Fruit fly (Drosophila melanogaster) whole organism, prepupa: ENCODE data around the gene CG6398.

ENCODE experiments used
- Blimp-1 ChIP-seq: fragments of 200-800 bp; sonication (Bioruptor generic); optimal IDR thresholded peaks from 3 replicates; lab custom pipeline; 2017; ENCODE audit warnings: missing biosample characterization, missing genetic modification characterization, mild to moderate bottlenecking, moderate library complexity, missing genetic modification reagents
- CG6808 ChIP-seq: fragments of 200-800 bp; sonication (Bioruptor generic); optimal IDR thresholded peaks from 3 replicates; lab custom pipeline; 2017; ENCODE audit warnings: missing biosample characterization, missing genetic modification characterization, mild to moderate bottlenecking, moderate library complexity, missing genetic modification reagents
- Hr4 ChIP-seq: fragments of 200-800 bp; sonication (Bioruptor generic); optimal IDR thresholded peaks from 3 replicates; lab custom pipeline; 2016; ENCODE audit warnings: missing biosample characterization, missing genetic modification characterization
- OdsH ChIP-seq: fragments of 200-800 bp; sonication (Bioruptor generic); optimal IDR thresholded peaks from 3 replicates; lab custom pipeline; 2016; ENCODE audit warnings: missing biosample characterization, missing genetic modification characterization
- achi ChIP-seq: fragments of 200-800 bp; sonication (Bioruptor generic); optimal IDR thresholded peaks from 3 replicates; lab custom pipeline; 2016; ENCODE audit warnings: missing biosample characterization, missing genetic modification characterization
- esn ChIP-seq: fragments of 200-800 bp; sonication (Bioruptor generic); optimal IDR thresholded peaks from 2 replicates; lab custom pipeline; 2016; ENCODE audit warnings: missing biosample characterization, mild to moderate bottlenecking, missing genetic modification characterization, moderate library complexity

- TF ChIP-seq esn (GFP tag; lab: Kevin White, UChicago): no peak
- no peak for TF ChIP-seq CG6808 (GFP tag; lab: Kevin White, UChicago)
- TF ChIP-seq achi (GFP tag; lab: Kevin White, UChicago): no peak
- TF ChIP-seq Hr4 (GFP tag; lab: Kevin White, UChicago): no peak
- peak; percentile 65 for TF ChIP-seq Blimp-1 (GFP tag; lab: Kevin White, UChicago)
- TF ChIP-seq OdsH: no peak
These were observed 2.2 kb upstream of the CG6398 start for dm6 chrX:17828298-17829033.
